Worm (Caenorhabditis elegans) whole organism, midembryonic: ENCODE data around the gene Y2H9A.6.

Source experiments
- T22C8.4 ChIP-seq: fragments of 200-800 bp; sonication (Bioruptor generic); IDR thresholded peaks from 2 replicates; pipeline ENCODE4 v1.3.6; 2022; ENCODE audit warnings: missing genetic modification characterization, missing compliant biosample characterization
- cog-1 ChIP-seq: sonication (generic microtip); optimal IDR thresholded peaks from 2 replicates; lab custom pipeline; 2016; ENCODE audit warnings: missing genetic modification characterization, missing compliant biosample characterization
- flt-1 ChIP-seq: fragments of 200-800 bp; sonication (Bioruptor generic); IDR thresholded peaks from 2 replicates; pipeline ENCODE4 v1.3.6; 2022; ENCODE audit warnings: missing genetic modification characterization, missing compliant biosample characterization
- klf-2 ChIP-seq: fragments of 200-800 bp; sonication (Bioruptor generic); conservative IDR thresholded peaks from 2 replicates; pipeline ENCODE4 v1.3.6; 2022; ENCODE audit warnings: missing genetic modification reagents, missing genetic modification characterization, missing compliant biosample characterization
- med-1 ChIP-seq: sonication (generic microtip); optimal IDR thresholded peaks from 2 replicates; lab custom pipeline; 2017; ENCODE audit warnings: missing genetic modification characterization, mild to moderate bottlenecking, missing compliant biosample characterization, antibody characterized with exemption, missing genetic modification reagents; ENCODE audit not compliant: insufficient read depth
- ref-1 ChIP-seq: fragments of 200-800 bp; sonication (Bioruptor generic); conservative IDR thresholded peaks from 2 replicates; pipeline ENCODE4 v1.3.6; 2022; ENCODE audit warnings: missing genetic modification reagents, missing genetic modification characterization, missing compliant biosample characterization
- tab-1 ChIP-seq: fragments of 200-800 bp; sonication (Bioruptor generic); IDR thresholded peaks from 2 replicates; pipeline ENCODE4 v1.3.6; 2022; ENCODE audit warnings: missing genetic modification characterization, missing compliant biosample characterization
- ztf-23 ChIP-seq: fragments of 200-800 bp; sonication (Bioruptor generic); IDR thresholded peaks from 2 replicates; pipeline ENCODE4 v1.3.6; 2022; ENCODE audit warnings: missing genetic modification reagents, missing genetic modification characterization, missing compliant biosample characterization
- ztf-29 ChIP-seq: fragments of 200-800 bp; sonication (Bioruptor generic); IDR thresholded peaks from 2 replicates; pipeline ENCODE4 v1.3.6; 2022; ENCODE audit warnings: missing genetic modification reagents, missing genetic modification characterization, missing compliant biosample characterization

Y2H9A.6 gene

DNA sequence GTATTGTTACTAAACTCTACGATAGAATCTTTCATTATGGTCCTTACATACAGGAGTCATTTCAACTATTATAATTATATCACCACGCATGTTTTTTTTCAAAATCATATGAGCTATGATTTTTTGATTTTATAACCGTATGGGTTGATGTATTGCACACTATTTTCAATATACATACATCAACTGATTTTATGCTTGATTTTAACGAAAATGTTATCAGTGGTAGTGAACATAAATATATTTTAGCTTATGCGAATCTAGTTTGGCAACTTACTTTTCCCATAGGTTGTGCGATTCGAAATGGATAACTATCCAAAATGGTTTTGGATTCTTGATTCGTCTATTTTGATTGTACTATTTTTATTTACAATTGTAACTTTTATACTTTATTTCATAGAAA is 20.0 kb upstream of the Y2H9A.6 start, which contains the start of gene srv-10:
TSS of gene srv-10 (plus strand) at position 301 of the 400 bp plus-strand sequence.
- TF ChIP-seq klf-2 (GFP tag; lab: Robert Waterston, UW) (no peak), flt-1 (GFP tag; lab: Robert Waterston, UW) (no peak), ztf-29 (no peak), cog-1 (tag; lab: Kevin White, UChicago) (no peak), ref-1 (GFP tag; lab: Robert Waterston, UW) (no peak), tab-1 (GFP tag; lab: Robert Waterston, UW) (no peak), ztf-23 (GFP tag; lab: Robert Waterston, UW) (no peak), med-1 (no peak), T22C8.4 (no peak)

DNA sequence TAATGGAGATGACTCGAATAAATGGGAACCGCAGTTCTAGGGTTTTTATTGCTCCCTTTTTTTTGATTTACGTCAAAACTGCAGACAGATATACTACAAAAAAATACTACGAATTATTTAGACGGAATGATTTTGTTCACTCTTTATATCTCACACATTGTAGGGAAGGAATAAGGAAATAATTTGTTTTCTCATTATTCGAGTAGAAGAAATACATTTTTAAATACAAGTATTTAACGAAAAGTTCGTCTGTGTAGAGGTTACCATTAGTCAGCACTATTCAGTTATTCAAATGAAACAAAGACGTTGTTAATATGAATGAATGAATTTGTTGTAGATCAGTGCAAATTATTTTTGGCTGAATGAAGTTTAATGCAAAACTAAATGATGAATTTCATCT is 16.9 kb upstream of the Y2H9A.6 start, which contains the start of gene srd-18:
TSS of gene srd-18 (minus strand) at position 101 of the 400 bp plus-strand sequence.
- no peak for TF ChIP-seq flt-1 (GFP tag; lab: Robert Waterston, UW)
- TF ChIP-seq tab-1 (GFP tag; lab: Robert Waterston, UW): no peak
- no peak for TF ChIP-seq ztf-29
- no peak for TF ChIP-seq cog-1 (tag; lab: Kevin White, UChicago)
- no peak for TF ChIP-seq klf-2 (GFP tag; lab: Robert Waterston, UW)
- TF ChIP-seq med-1: no peak
- TF ChIP-seq ztf-23 (GFP tag; lab: Robert Waterston, UW): no peak

ce11 chrV:13427378-13427777 is 16.3 kb upstream of the Y2H9A.6 start:
- no peak for TF ChIP-seq med-1
- no peak for TF ChIP-seq ref-1 (GFP tag; lab: Robert Waterston, UW)
- no peak for TF ChIP-seq klf-2 (GFP tag; lab: Robert Waterston, UW)
- TF ChIP-seq tab-1 (GFP tag; lab: Robert Waterston, UW): no peak
- no peak for TF ChIP-seq ztf-23 (GFP tag; lab: Robert Waterston, UW)
- TF ChIP-seq T22C8.4: no peak
- TF ChIP-seq ztf-29: no peak
- TF ChIP-seq flt-1 (GFP tag; lab: Robert Waterston, UW): no peak
- TF ChIP-seq cog-1 (tag; lab: Kevin White, UChicago): no peak

DNA sequence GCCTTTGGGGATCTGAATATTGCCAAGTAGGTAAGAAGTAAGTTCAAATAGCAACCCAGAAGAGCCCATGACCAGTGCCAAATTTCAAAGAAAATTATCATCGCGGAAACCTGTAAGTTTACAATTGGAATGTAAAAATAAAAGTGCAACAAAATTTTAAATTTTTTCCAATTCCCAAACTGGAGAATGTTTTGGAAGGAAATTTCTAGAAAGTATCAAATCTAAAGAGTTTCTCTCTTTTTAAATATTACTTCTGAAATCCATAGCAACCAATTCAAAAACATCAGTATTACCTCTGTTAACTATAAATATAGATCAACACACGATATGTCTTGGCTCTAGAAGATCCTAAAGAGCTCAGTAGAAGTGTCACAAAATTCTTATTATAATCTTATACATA is 15.0 kb upstream of the Y2H9A.6 start, which contains the start of gene srd-19:
TSS of gene srd-19 (minus strand) at position 101 of the 400 bp plus-strand sequence.
- TF ChIP-seq flt-1 (GFP tag; lab: Robert Waterston, UW): no peak
- no peak for TF ChIP-seq ztf-29
- TF ChIP-seq med-1: no peak
- no peak for TF ChIP-seq klf-2 (GFP tag; lab: Robert Waterston, UW)
- TF ChIP-seq T22C8.4: no peak
- TF ChIP-seq cog-1 (tag; lab: Kevin White, UChicago): no peak
- TF ChIP-seq tab-1 (GFP tag; lab: Robert Waterston, UW): no peak
- TF ChIP-seq ztf-23 (GFP tag; lab: Robert Waterston, UW): no peak
- TF ChIP-seq ref-1 (GFP tag; lab: Robert Waterston, UW): no peak

- TF ChIP-seq ztf-23 (GFP tag; lab: Robert Waterston, UW): no peak
- no peak for TF ChIP-seq cog-1 (tag; lab: Kevin White, UChicago)
- no peak for TF ChIP-seq T22C8.4
- TF ChIP-seq ztf-29: no peak
- no peak for TF ChIP-seq ref-1 (GFP tag; lab: Robert Waterston, UW)
- no peak for TF ChIP-seq flt-1 (GFP tag; lab: Robert Waterston, UW)
- no peak for TF ChIP-seq tab-1 (GFP tag; lab: Robert Waterston, UW)
- TF ChIP-seq klf-2 (GFP tag; lab: Robert Waterston, UW): no peak
- TF ChIP-seq med-1: no peak
Measured at ce11 chrV:13432364-13432763, 11.3 kb upstream of the Y2H9A.6 start, which contains the start of gene srd-17. srd-17 (minus strand) TSS chrV:13432714.

DNA sequence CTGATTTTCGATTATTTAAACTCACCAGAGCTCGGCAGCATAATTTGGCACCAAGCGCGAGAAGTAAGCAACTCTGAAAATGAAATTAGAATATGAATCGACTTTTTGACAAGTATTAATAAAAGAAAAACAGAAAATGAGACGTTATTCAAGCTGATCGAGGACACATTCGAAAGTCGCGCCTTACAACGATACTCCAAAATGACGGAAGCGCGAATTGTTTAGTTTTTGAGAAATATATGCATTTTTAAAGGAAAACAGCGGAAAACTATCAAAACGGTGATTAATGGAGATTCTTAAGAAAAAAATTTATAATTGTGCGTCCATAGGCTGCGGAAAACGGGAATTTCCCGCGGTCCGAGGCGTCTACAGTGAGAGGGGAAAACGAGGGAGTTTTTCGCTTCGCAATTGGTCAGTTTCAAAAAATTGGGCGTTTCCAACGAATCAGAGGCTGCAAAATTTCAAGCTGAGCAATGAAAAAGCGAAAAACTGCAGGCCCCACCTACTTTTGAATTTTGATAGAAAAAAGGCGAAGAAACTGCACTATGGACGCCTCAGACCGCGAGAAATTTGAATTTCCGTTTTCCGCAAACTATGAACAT is 6.1 kb upstream of the Y2H9A.6 start, which contains the start of gene mes-4:
TSS of gene mes-4 (minus strand) at position 73 of the 602 bp plus-strand sequence.
- TF ChIP-seq ref-1 (GFP tag; lab: Robert Waterston, UW): no peak
- TF ChIP-seq med-1: no peak
- no peak for TF ChIP-seq cog-1 (tag; lab: Kevin White, UChicago)
- TF ChIP-seq flt-1 (GFP tag; lab: Robert Waterston, UW): no peak

DNA sequence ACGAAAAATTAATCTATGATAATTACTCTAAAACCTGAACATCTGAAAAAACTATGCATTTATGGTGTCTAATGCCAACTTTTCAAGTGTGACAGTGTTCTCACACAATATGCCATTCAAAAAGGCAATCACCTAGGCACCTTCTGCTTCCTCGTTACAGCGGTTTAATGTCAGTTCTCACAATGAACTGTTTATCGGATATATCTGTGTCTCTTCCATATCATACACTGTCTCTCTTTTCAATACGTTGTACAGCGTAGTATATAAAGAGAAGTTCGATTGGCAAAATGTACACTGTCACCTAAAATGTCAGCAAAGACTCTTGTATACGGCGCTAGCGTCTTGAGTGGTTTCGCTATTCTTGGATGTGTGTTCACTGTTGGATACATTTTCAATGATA is 2.0 kb upstream of the Y2H9A.6 start, which contains the start of gene col-162:
TSS of gene col-162 (plus strand) at position 301 of the 400 bp plus-strand sequence.
- no peak for TF ChIP-seq tab-1 (GFP tag; lab: Robert Waterston, UW)
- no peak for TF ChIP-seq T22C8.4
- TF ChIP-seq med-1: no peak
- no peak for TF ChIP-seq flt-1 (GFP tag; lab: Robert Waterston, UW)
- no peak for TF ChIP-seq ref-1 (GFP tag; lab: Robert Waterston, UW)
- TF ChIP-seq klf-2 (GFP tag; lab: Robert Waterston, UW): no peak
- TF ChIP-seq cog-1 (tag; lab: Kevin White, UChicago): no peak
- TF ChIP-seq ztf-29: no peak
- no peak for TF ChIP-seq ztf-23 (GFP tag; lab: Robert Waterston, UW)

ce11 chrV:13442819-13443218 is 816 bp upstream of the Y2H9A.6 start:
- no peak for TF ChIP-seq flt-1 (GFP tag; lab: Robert Waterston, UW)
- TF ChIP-seq cog-1 (tag; lab: Kevin White, UChicago): no peak
- no peak for TF ChIP-seq ref-1 (GFP tag; lab: Robert Waterston, UW)
- no peak for TF ChIP-seq ztf-23 (GFP tag; lab: Robert Waterston, UW)
- TF ChIP-seq med-1: no peak
- no peak for TF ChIP-seq ztf-29
- no peak for TF ChIP-seq T22C8.4
- TF ChIP-seq klf-2 (GFP tag; lab: Robert Waterston, UW): no peak
- TF ChIP-seq tab-1 (GFP tag; lab: Robert Waterston, UW): no peak

ce11 chrV:13445229-13445949 is 1.8 kb downstream of the Y2H9A.6 start, which contains the start of gene Y2H9A.4:
Y2H9A.4 (plus strand) TSS chrV:13445899.
- TF ChIP-seq klf-2 (GFP tag; lab: Robert Waterston, UW): no peak
- no peak for TF ChIP-seq tab-1 (GFP tag; lab: Robert Waterston, UW)
- TF ChIP-seq ztf-23 (GFP tag; lab: Robert Waterston, UW): no peak
- no peak for TF ChIP-seq ref-1 (GFP tag; lab: Robert Waterston, UW)
- no peak for TF ChIP-seq flt-1 (GFP tag; lab: Robert Waterston, UW)
- TF ChIP-seq T22C8.4: no peak
- no peak for TF ChIP-seq med-1
- TF ChIP-seq ztf-29: no peak
- no peak for TF ChIP-seq cog-1 (tag; lab: Kevin White, UChicago)
